Fruit fly (Drosophila melanogaster) whole organism, embryonic: ENCODE measurements around the gene org-1.

ENCODE experiments used
- CG10274 ChIP-seq: fragments of 200-800 bp; sonication (Bioruptor generic); optimal IDR thresholded peaks from 3 replicates; lab custom pipeline; 2017; ENCODE audit warnings: missing biosample characterization, mild to moderate bottlenecking, missing genetic modification characterization
- CG12391 ChIP-seq: fragments of 200-800 bp; sonication (Bioruptor generic); optimal IDR thresholded peaks from 3 replicates; lab custom pipeline; 2018; ENCODE audit warnings: missing biosample characterization, mild to moderate bottlenecking, missing genetic modification characterization, moderate library complexity
- CG12769 ChIP-seq: fragments of 200-800 bp; sonication (Bioruptor generic); optimal IDR thresholded peaks from 2 replicates; lab custom pipeline; 2019; ENCODE audit warnings: missing biosample characterization, mild to moderate bottlenecking, missing genetic modification characterization, moderate library complexity
- CG15073 ChIP-seq: fragments of 200-800 bp; sonication (Bioruptor generic); optimal IDR thresholded peaks from 2 replicates; lab custom pipeline; 2016; ENCODE audit warnings: missing biosample characterization, missing genetic modification characterization
- CG16813 ChIP-seq: fragments of 200-800 bp; sonication (Bioruptor generic); IDR thresholded peaks from 3 replicates; pipeline ENCODE4 v1.3.6; 2022; ENCODE audit warnings: missing biosample characterization, missing genetic modification characterization; ENCODE audit not compliant: partially characterized antibody
- CG18476 ChIP-seq: fragments of 200-800 bp; sonication (Bioruptor generic); optimal IDR thresholded peaks from 2 replicates; lab custom pipeline; 2016; ENCODE audit warnings: missing biosample characterization, mild to moderate bottlenecking, missing genetic modification characterization
- CG31388 ChIP-seq: fragments of 200-800 bp; sonication (Bioruptor generic); optimal IDR thresholded peaks from 2 replicates; lab custom pipeline; 2016; ENCODE audit warnings: missing biosample characterization, missing genetic modification characterization
- CG32767 ChIP-seq: fragments of 200-800 bp; sonication (Bioruptor generic); IDR thresholded peaks from 2 replicates; pipeline ENCODE4 v1.3.6; 2022; ENCODE audit warnings: missing biosample characterization, missing genetic modification characterization
- CG3995 ChIP-seq: fragments of 200-800 bp; sonication (Bioruptor generic); optimal IDR thresholded peaks from 3 replicates; lab custom pipeline; 2016; ENCODE audit warnings: missing biosample characterization, missing genetic modification characterization
- CG4404 ChIP-seq: fragments of 200-800 bp; sonication (Bioruptor generic); IDR thresholded peaks from 2 replicates; pipeline ENCODE4 v1.3.6; 2022; ENCODE audit warnings: missing biosample characterization, missing genetic modification characterization
- CG5953 ChIP-seq: fragments of 200-800 bp; sonication (Bioruptor generic); IDR thresholded peaks from 2 replicates; pipeline ENCODE4 v1.3.6; 2022; ENCODE audit warnings: missing biosample characterization, missing genetic modification characterization
- CG6683 ChIP-seq: fragments of 200-800 bp; sonication (Bioruptor generic); optimal IDR thresholded peaks from 2 replicates; lab custom pipeline; 2017; ENCODE audit warnings: missing biosample characterization, mild to moderate bottlenecking, missing genetic modification characterization, missing genetic modification reagents
- CG6791 ChIP-seq: fragments of 200-800 bp; sonication (Bioruptor generic); IDR thresholded peaks from 3 replicates; pipeline ENCODE4 v1.3.6; 2022; ENCODE audit warnings: missing biosample characterization, missing genetic modification characterization; ENCODE audit not compliant: partially characterized antibody
- CG7357 ChIP-seq: fragments of 200-800 bp; sonication (Bioruptor generic); IDR thresholded peaks from 3 replicates; pipeline ENCODE4 v1.3.6; 2022; ENCODE audit warnings: missing biosample characterization, missing genetic modification characterization
- CG7987 ChIP-seq: fragments of 200-800 bp; sonication (Bioruptor generic); optimal IDR thresholded peaks from 2 replicates; lab custom pipeline; 2018; ENCODE audit warnings: missing biosample characterization, mild to moderate bottlenecking, missing genetic modification characterization, moderate library complexity
- CG8089 ChIP-seq: fragments of 200-800 bp; sonication (Bioruptor generic); optimal IDR thresholded peaks from 3 replicates; lab custom pipeline; 2016; ENCODE audit warnings: missing biosample characterization, missing genetic modification characterization
- CG9609 ChIP-seq: fragments of 200-800 bp; sonication (Bioruptor generic); optimal IDR thresholded peaks from 3 replicates; lab custom pipeline; 2016; ENCODE audit warnings: missing biosample characterization, missing genetic modification characterization
- E2f2 ChIP-seq: fragments of 200-800 bp; sonication (Bioruptor generic); IDR thresholded peaks from 2 replicates; pipeline ENCODE4 v1.3.6; 2022; ENCODE audit warnings: missing biosample characterization, missing genetic modification characterization
- Eip74EF ChIP-seq, 2 experiments: fragments of 200-800 bp in 1 of 2; fragments of >200 bp in 1 of 2; sonication (Bioruptor generic) in 1 of 2; optimal IDR thresholded peaks; 2 replicates each; lab custom pipeline; 2017 to 2019; ENCODE audit warnings: missing biosample characterization in 2 of 2, missing genetic modification characterization in 2 of 2, mild to moderate bottlenecking in 1 of 2, moderate library complexity in 1 of 2
- Fer3 ChIP-seq: fragments of 200-800 bp; sonication (Bioruptor generic); optimal IDR thresholded peaks from 2 replicates; lab custom pipeline; 2018; ENCODE audit warnings: missing biosample characterization, mild to moderate bottlenecking, missing genetic modification characterization, moderate library complexity
- Gsc ChIP-seq: fragments of 200-800 bp; sonication (Bioruptor generic); IDR thresholded peaks from 2 replicates; pipeline ENCODE4 v1.3.6; 2022; ENCODE audit warnings: missing biosample characterization, missing genetic modification characterization
- Gug ChIP-seq: fragments of 200-800 bp; sonication (Bioruptor generic); IDR thresholded peaks from 4 replicates; pipeline ENCODE4 v1.3.6; 2022; ENCODE audit warnings: missing biosample characterization, missing genetic modification characterization
- H15 ChIP-seq: fragments of 200-800 bp; sonication (Bioruptor generic); IDR thresholded peaks from 3 replicates; pipeline ENCODE4 v1.3.6; 2022; ENCODE audit warnings: missing biosample characterization, missing genetic modification characterization
- HLHmδ ChIP-seq: fragments of 200-800 bp; sonication (Bioruptor generic); optimal IDR thresholded peaks from 2 replicates; lab custom pipeline; 2018; ENCODE audit warnings: missing biosample characterization, mild to moderate bottlenecking, missing genetic modification characterization, moderate library complexity
- Hr39 ChIP-seq: fragments of >200 bp; optimal IDR thresholded peaks from 2 replicates; lab custom pipeline; 2017
- Lpt ChIP-seq: fragments of >200 bp; optimal IDR thresholded peaks from 2 replicates; lab custom pipeline; 2018; ENCODE audit warnings: missing biosample characterization, missing genetic modification characterization
- NfI ChIP-seq: fragments of 200-800 bp; sonication (Bioruptor generic); optimal IDR thresholded peaks from 3 replicates; lab custom pipeline; 2018; ENCODE audit warnings: missing biosample characterization, mild to moderate bottlenecking, missing genetic modification characterization, moderate library complexity
- Oli ChIP-seq: fragments of 200-800 bp; sonication (Bioruptor generic); optimal IDR thresholded peaks from 2 replicates; lab custom pipeline; 2018; ENCODE audit warnings: missing biosample characterization, mild to moderate bottlenecking, missing genetic modification characterization, moderate library complexity
- Spps ChIP-seq: fragments of 200-800 bp; sonication (Bioruptor generic); optimal IDR thresholded peaks from 2 replicates; lab custom pipeline; 2018; ENCODE audit warnings: missing biosample characterization, mild to moderate bottlenecking, missing genetic modification characterization
- ash1 ChIP-seq: fragments of 200-800 bp; sonication (Bioruptor generic); optimal IDR thresholded peaks from 2 replicates; lab custom pipeline; 2018; ENCODE audit warnings: missing biosample characterization, mild to moderate bottlenecking, missing genetic modification characterization
- az2 ChIP-seq: fragments of 200-800 bp; sonication (Bioruptor generic); optimal IDR thresholded peaks from 3 replicates; lab custom pipeline; 2016; ENCODE audit warnings: missing biosample characterization, missing genetic modification characterization
- bab2 ChIP-seq: fragments of 200-800 bp; sonication (Bioruptor generic); optimal IDR thresholded peaks from 2 replicates; lab custom pipeline; 2016; ENCODE audit warnings: missing biosample characterization, missing genetic modification characterization
- br ChIP-seq: fragments of >200 bp; optimal IDR thresholded peaks from 2 replicates; lab custom pipeline; 2017
- bsh ChIP-seq, 2 experiments: fragments of 200-800 bp; sonication (Bioruptor generic); optimal IDR thresholded peaks; 2 replicates each; lab custom pipeline; 2017 to 2018; ENCODE audit warnings: mild to moderate bottlenecking in 2 of 2, missing biosample characterization in 2 of 2, missing genetic modification characterization in 2 of 2, moderate library complexity in 1 of 2
- cato ChIP-seq: fragments of 200-800 bp; sonication (Bioruptor generic); optimal IDR thresholded peaks from 2 replicates; lab custom pipeline; 2016; ENCODE audit warnings: missing biosample characterization, missing genetic modification characterization, borderline replicate concordance
- chif ChIP-seq, 2 experiments: fragments of 200-800 bp; sonication (Bioruptor generic); optimal IDR thresholded peaks; 3 replicates each; lab custom pipeline; 2016; ENCODE audit warnings: missing biosample characterization in 2 of 2, missing genetic modification characterization in 2 of 2
- danr ChIP-seq: fragments of 200-800 bp; sonication (Bioruptor generic); IDR thresholded peaks from 2 replicates; pipeline ENCODE4 v1.3.6; 2022; ENCODE audit warnings: missing biosample characterization, missing genetic modification characterization
- disco-r ChIP-seq: fragments of 200-800 bp; sonication (Bioruptor generic); optimal IDR thresholded peaks from 2 replicates; lab custom pipeline; 2016; ENCODE audit warnings: missing biosample characterization, missing genetic modification characterization
- her ChIP-seq: fragments of 200-800 bp; sonication (Bioruptor generic); optimal IDR thresholded peaks from 2 replicates; lab custom pipeline; 2016; ENCODE audit warnings: missing biosample characterization, missing genetic modification characterization
- hth ChIP-seq: fragments of >200 bp; optimal IDR thresholded peaks from 2 replicates; lab custom pipeline; 2017; ENCODE audit warnings: inconsistent platforms
- jing ChIP-seq: fragments of 200-800 bp; sonication (Bioruptor generic); optimal IDR thresholded peaks from 2 replicates; lab custom pipeline; 2018; ENCODE audit warnings: missing biosample characterization, mild to moderate bottlenecking, missing genetic modification characterization
- jumu ChIP-seq: fragments of 200-800 bp; sonication (Bioruptor generic); optimal IDR thresholded peaks from 3 replicates; lab custom pipeline; 2016; ENCODE audit warnings: missing biosample characterization, missing genetic modification characterization
- lab ChIP-seq: fragments of 200-800 bp; sonication (Bioruptor generic); optimal IDR thresholded peaks from 3 replicates; lab custom pipeline; 2017; ENCODE audit warnings: missing biosample characterization, missing genetic modification characterization, mild to moderate bottlenecking, moderate library complexity, missing genetic modification reagents
- p53 ChIP-seq: fragments of 200-800 bp; sonication (Bioruptor generic); optimal IDR thresholded peaks from 2 replicates; lab custom pipeline; 2016; ENCODE audit warnings: missing biosample characterization, missing genetic modification characterization
- prd ChIP-seq, 3 experiments: fragments of >200 bp in 2 of 3; fragments of 200-800 bp in 1 of 3; sonication (Bioruptor generic) in 1 of 3; optimal IDR thresholded peaks in 2 of 3; IDR thresholded peaks in 1 of 3; 2 replicates in 2 of 3; 3 replicates in 1 of 3; pipeline versions ENCODE4 v1.3.6 to Lab custom; 2017 to 2022; ENCODE audit warnings: missing biosample characterization in 1 of 3, missing genetic modification characterization in 1 of 3
- salm ChIP-seq: fragments of 200-800 bp; sonication (Bioruptor generic); optimal IDR thresholded peaks from 2 replicates; lab custom pipeline; 2018; ENCODE audit warnings: missing biosample characterization, mild to moderate bottlenecking, missing genetic modification characterization
- sob ChIP-seq: fragments of 200-800 bp; sonication (Bioruptor generic); IDR thresholded peaks from 2 replicates; pipeline ENCODE4 v1.3.6; 2022; ENCODE audit warnings: missing biosample characterization, missing genetic modification characterization
- sug ChIP-seq: fragments of 200-800 bp; optimal IDR thresholded peaks from 2 replicates; lab custom pipeline; 2019; ENCODE audit warnings: missing biosample characterization, mild to moderate bottlenecking, missing genetic modification characterization, moderate library complexity
- tll ChIP-seq, 2 experiments: fragments of 200-800 bp in 1 of 2; fragments of >200 bp in 1 of 2; sonication (Bioruptor generic) in 1 of 2; optimal IDR thresholded peaks; 2 replicates each; lab custom pipeline; 2017 to 2019; ENCODE audit warnings: missing biosample characterization in 2 of 2, missing genetic modification characterization in 2 of 2, mild to moderate bottlenecking in 1 of 2, moderate library complexity in 1 of 2
- wek ChIP-seq: fragments of 200-800 bp; sonication (Bioruptor generic); optimal IDR thresholded peaks from 3 replicates; lab custom pipeline; 2018; ENCODE audit warnings: missing biosample characterization, mild to moderate bottlenecking, missing genetic modification characterization, moderate library complexity

org-1 gene

DNA sequence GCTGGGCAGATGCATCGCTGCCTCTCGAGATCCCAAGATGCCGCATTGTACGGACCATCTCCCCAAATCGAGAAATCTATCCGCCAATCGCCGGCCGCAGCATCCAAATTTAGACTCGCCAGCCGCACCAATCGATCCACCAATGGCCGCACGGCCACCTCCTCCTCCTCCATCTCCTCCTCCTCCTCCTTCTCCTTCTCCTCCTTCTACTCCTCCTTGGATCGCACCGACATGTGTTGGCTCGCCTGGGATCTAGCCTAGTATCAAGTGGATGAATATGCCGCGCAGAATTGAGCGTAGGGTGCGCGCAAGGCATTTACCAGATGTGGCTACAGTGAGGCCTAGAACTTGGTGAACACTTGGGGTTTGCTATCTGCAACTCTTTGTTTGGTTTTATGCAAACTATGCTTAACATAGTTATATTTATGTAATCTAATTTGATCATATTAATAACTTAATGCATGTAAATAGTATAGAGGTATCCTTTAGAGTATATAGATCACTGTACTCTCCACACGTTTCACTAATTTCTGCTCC is at the start of gene org-1 (continued):
- TF ChIP-seq disco-r (GFP tag; lab: Kevin White, UChicago) (peak; percentile 65), CG32767 (GFP tag; lab: Robert Waterston, UW) (peak; percentile 96), az2 (GFP tag; lab: Kevin White, UChicago) (peak; percentile 95), CG9609 (GFP tag; lab: Kevin White, UChicago) (peak; percentile 65), Gsc (GFP tag; lab: Robert Waterston, UW) (peak; percentile 97), CG16813 (GFP tag; lab: Robert Waterston, UW) (no peak), Oli (tag; lab: Kevin White, UChicago) (peak; percentile 95), CG7357 (GFP tag; lab: Robert Waterston, UW) (peak; percentile 92), Spps (tag; lab: Kevin White, UChicago) (peak; percentile 93), jumu (GFP tag; lab: Kevin White, UChicago) (peak; percentile 85), CG12769 (tag; lab: Kevin White, UChicago) (peak; percentile 95), E2f2 (peak; percentile 80), wek (peak; percentile 74), danr (GFP tag; lab: Robert Waterston, UW) (peak; percentile 95), CG4404 (GFP tag; lab: Robert Waterston, UW) (peak; percentile 98), HLHmδ (GFP tag; lab: Kevin White, UChicago) (peak; percentile 7), bab2 (GFP tag; lab: Kevin White, UChicago) (peak; percentile 75), CG6791 (no peak), jing (GFP tag; lab: Kevin White, UChicago) (peak; percentile 88), CG15073 (GFP tag; lab: Kevin White, UChicago) (peak; percentile 76), Lpt (GFP tag; lab: Kevin White, UChicago) (no peak), lab (GFP tag; lab: Kevin White, UChicago) (peak; percentile 94), Eip74EF (GFP tag; optimal IDR thresholded peaks at IDR 0.05; lab: Kevin White, UChicago) (peak in 1 of 2 experiments; percentile 88), br (lab: Kevin White, UChicago) (no peak), Gug (GFP tag; lab: Robert Waterston, UW) (peak; percentile 98), sug (tag; lab: Kevin White, UChicago) (peak; percentile 87), cato (GFP tag; lab: Kevin White, UChicago) (peak; percentile 84), CG5953 (GFP tag; lab: Robert Waterston, UW) (peak; percentile 93), her (GFP tag; lab: Kevin White, UChicago) (peak; percentile 22), CG12391 (peak; percentile 94), Hr39 (lab: Kevin White, UChicago) (peak; percentile 30), CG18476 (peak; percentile 88), CG7987 (GFP tag; lab: Kevin White, UChicago) (peak; percentile 73), CG10274 (peak; percentile 99), tll (GFP tag; optimal IDR thresholded peaks at IDR 0.05; lab: Kevin White, UChicago) (no peak), ash1 (no peak), bsh (GFP tag; optimal IDR thresholded peaks at IDR 0.05; lab: Kevin White, UChicago) (peak; percentile 78 to 98), CG8089 (GFP tag; lab: Kevin White, UChicago) (peak; percentile 80), Fer3 (tag; lab: Kevin White, UChicago) (peak; percentile 93), CG31388 (peak; percentile 91), CG6683 (GFP tag; lab: Kevin White, UChicago) (peak; percentile 73), salm (tag; lab: Kevin White, UChicago) (peak; percentile 94), prd (optimal IDR thresholded peaks at IDR 0.05; lab: Kevin White, UChicago) (no peak), prd (GFP tag; IDR thresholded peaks at IDR 0.05; lab: Robert Waterston, UW) (peak; percentile 99), chif (GFP tag; optimal IDR thresholded peaks at IDR 0.05; lab: Kevin White, UChicago) (peak; percentile 82 to 95), H15 (GFP tag; lab: Robert Waterston, UW) (peak; percentile 97), hth (lab: Kevin White, UChicago) (no peak), p53 (GFP tag; lab: Kevin White, UChicago) (no peak), NfI (peak; percentile 94), sob (GFP tag; lab: Robert Waterston, UW) (peak; percentile 96), CG3995 (GFP tag; lab: Kevin White, UChicago) (peak; percentile 34)
